Fruit fly (Drosophila melanogaster): ENCODE results near the gene Arpc3B.

The Arpc3B gene

DNA sequence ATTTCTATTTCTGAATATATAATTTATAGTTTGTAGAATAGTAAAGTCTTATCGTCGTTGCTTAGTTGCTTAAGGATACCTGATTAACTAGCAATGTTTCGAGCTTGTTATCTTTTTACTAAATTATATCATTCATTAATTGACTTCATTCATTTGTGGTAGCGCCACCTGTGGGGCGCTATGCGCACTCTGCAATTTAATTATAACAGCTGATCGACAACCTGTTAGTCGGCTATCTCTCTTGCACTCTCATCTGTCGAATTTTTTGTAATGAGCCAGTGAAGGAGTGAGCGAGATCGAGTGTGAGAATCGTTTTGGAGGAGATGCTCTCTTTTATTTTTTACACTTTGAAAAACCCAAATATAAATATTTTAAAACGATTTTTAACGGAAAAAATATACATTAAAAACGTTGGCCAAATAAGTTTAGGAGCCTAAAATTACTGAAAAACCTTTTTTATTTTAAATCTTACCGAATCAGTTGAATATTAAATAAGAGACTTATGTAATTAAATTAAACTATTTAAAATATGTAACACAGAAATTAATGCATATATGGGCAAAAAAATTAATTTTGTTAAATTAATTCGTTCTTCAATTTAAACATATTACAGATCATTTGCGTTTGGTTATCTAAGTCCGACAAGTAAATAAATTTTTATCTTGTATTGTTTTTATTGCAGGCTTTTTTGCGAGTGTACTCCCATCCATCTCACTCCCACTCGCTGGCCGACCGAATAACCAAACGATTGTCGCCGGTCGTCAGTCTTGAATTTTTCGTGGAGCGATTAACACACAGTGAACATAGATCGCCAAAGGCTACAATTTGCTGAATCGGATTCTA is 14.4 kb downstream of the Arpc3B start, which contains the start of the genes CG16700 and CG4991 (continued):
- peak; percentile 65 for TF ChIP-seq tap (tag; optimal IDR thresholded peaks at IDR 0.05)
- no peak for TF ChIP-seq Lpt (GFP tag; optimal IDR thresholded peaks at IDR 0.05)
- TF ChIP-seq prd (optimal IDR thresholded peaks at IDR 0.05), result no peak
- peak; percentile 87 for TF ChIP-seq prd (GFP tag; IDR thresholded peaks at IDR 0.05)
- TF ChIP-seq CG6272 (GFP tag; IDR thresholded peaks at IDR 0.05), result peak; percentile 32; the same call in 1 of the 2 replicates
- no peak for TF ChIP-seq p53 (GFP tag; optimal IDR thresholded peaks at IDR 0.05)
- TF ChIP-seq stwl (tag; optimal IDR thresholded peaks at IDR 0.05), result no peak
- TF ChIP-seq CG11723 (GFP tag; optimal IDR thresholded peaks at IDR 0.05), result peak; percentile 67
- peak; percentile 65 for TF ChIP-seq CG32772 (GFP tag; IDR thresholded peaks at IDR 0.05)
- no peak for TF ChIP-seq CG13624 (GFP tag; optimal IDR thresholded peaks at IDR 0.05)
- TF ChIP-seq eve (GFP tag; optimal IDR thresholded peaks at IDR 0.05), result peak in 1 of 2 experiments; percentile 69
- TF ChIP-seq Gug (GFP tag; IDR thresholded peaks at IDR 0.05), result peak; percentile 54; the same call in 2 of the 4 replicates
- TF ChIP-seq CG42726 (GFP tag; IDR thresholded peaks at IDR 0.05; ENCODE audit: partially characterized antibody), result no peak
- no peak for TF ChIP-seq Ets65A (GFP tag)
- TF ChIP-seq CG2129 (GFP tag; IDR thresholded peaks at IDR 0.05; ENCODE audit: partially characterized antibody), result no peak
- no peak for TF ChIP-seq Kr (GFP tag; optimal IDR thresholded peaks at IDR 0.05)
- TF ChIP-seq nerfin-2 (GFP tag; IDR thresholded peaks at IDR 0.05; ENCODE audit: partially characterized antibody), result no peak
- peak; percentile 91 for TF ChIP-seq CG31441 (GFP tag; IDR thresholded peaks at IDR 0.05)
- peak; percentile 69 for TF ChIP-seq twi (tag; optimal IDR thresholded peaks at IDR 0.05)
- TF ChIP-seq Dek (tag; optimal IDR thresholded peaks at IDR 0.05), result peak; percentile 83
- TF ChIP-seq mam (GFP tag; optimal IDR thresholded peaks at IDR 0.05), result peak; percentile 44
- TF ChIP-seq usp (GFP tag; optimal IDR thresholded peaks at IDR 0.05), result no peak
- TF ChIP-seq CG9797 (GFP tag; optimal IDR thresholded peaks at IDR 0.05), result no peak
- TF ChIP-seq hkb (optimal IDR thresholded peaks at IDR 0.05), result no peak
- peak; percentile 31; the same call in 1 of the 2 replicates for TF ChIP-seq hkb (GFP tag; IDR thresholded peaks at IDR 0.05)
- TF ChIP-seq Trl (optimal IDR thresholded peaks at IDR 0.05), result peak; percentile 35 to 38
- no peak for TF ChIP-seq Trl (GFP tag; optimal IDR thresholded peaks at IDR 0.05)
- 0 out of 2 replicates have a peak, but pooled peaks have one; percentile 27 for TF ChIP-seq toy (GFP tag; IDR thresholded peaks at IDR 0.05)
- TF ChIP-seq az2 (GFP tag; optimal IDR thresholded peaks at IDR 0.05), result peak; percentile 76
- TF ChIP-seq CG32532 (GFP tag; IDR thresholded peaks at IDR 0.05), result peak; percentile 79
- TF ChIP-seq CG1832 (GFP tag; optimal IDR thresholded peaks at IDR 0.05), result peak; percentile 50
- peak; percentile 70 for TF ChIP-seq tin (GFP tag; optimal IDR thresholded peaks at IDR 0.05)
- TF ChIP-seq CG32767 (GFP tag; IDR thresholded peaks at IDR 0.05), result peak; percentile 70; the same call in 1 of the 2 replicates
- TF ChIP-seq Hr78 (GFP tag; optimal IDR thresholded peaks at IDR 0.05), result peak in 1 of 2 experiments; percentile 71
- no peak for TF ChIP-seq cad (GFP tag; optimal IDR thresholded peaks at IDR 0.05)
- peak; percentile 66 for TF ChIP-seq D19B (GFP tag; optimal IDR thresholded peaks at IDR 0.05)
- peak; percentile 61 for TF ChIP-seq scrt (GFP tag; optimal IDR thresholded peaks at IDR 0.05)
- TF ChIP-seq dimm (GFP tag; IDR thresholded peaks at IDR 0.05), result no peak
- TF ChIP-seq knrl (GFP tag; IDR thresholded peaks at IDR 0.05; ENCODE audit: partially characterized antibody), result no peak
- peak; percentile 58; the same call in 1 of the 3 replicates for TF ChIP-seq Mrtf (GFP tag; IDR thresholded peaks at IDR 0.05)
- TF ChIP-seq CG8388 (GFP tag; optimal IDR thresholded peaks at IDR 0.05), result peak; percentile 77
- no peak for TF ChIP-seq eyg (GFP tag; optimal IDR thresholded peaks at IDR 0.05)
- peak; percentile 17 for TF ChIP-seq Sry-β (GFP tag; optimal IDR thresholded peaks at IDR 0.05)
- peak; percentile 85 for TF ChIP-seq CG13775 (GFP tag; optimal IDR thresholded peaks at IDR 0.05)
- peak; percentile 75 for TF ChIP-seq Blimp-1 (GFP tag; optimal IDR thresholded peaks at IDR 0.05)
- no peak for TF ChIP-seq Gsc (GFP tag; IDR thresholded peaks at IDR 0.05)
- TF ChIP-seq zen (tag; optimal IDR thresholded peaks at IDR 0.05), result peak; percentile 46
- no peak for TF ChIP-seq wek (GFP tag; optimal IDR thresholded peaks at IDR 0.05)
- no peak for TF ChIP-seq Poxn (GFP tag; IDR thresholded peaks at IDR 0.05)
- peak; percentile 59; the same call in 1 of the 3 replicates for TF ChIP-seq H15 (GFP tag; IDR thresholded peaks at IDR 0.05)

All from whole organism, embryonic.